Worm (Caenorhabditis elegans): ENCODE data around the gene sru-29.
A peak's percentile ranks its signal among the peaks of the same experiment; 100 is the strongest.

sru-29 gene

ce11 chrV:9843376-9843916 lies 32.2 kb downstream of the sru-29 start, which contains the start of gene sru-8:
Gene sru-8, plus strand, starts transcription at chrV:9843866.
- TF ChIP-seq fos-1 (tag; optimal IDR thresholded peaks at IDR 0.05) (no peak), daf-12 (tag; optimal IDR thresholded peaks at IDR 0.05) (no peak), unc-62 (GFP tag; optimal IDR thresholded peaks at IDR 0.05 in 1 of 2) (peak in 1 of 2 experiments; percentile 91), unc-62 (tag; optimal IDR thresholded peaks at IDR 0.05) (no peak), egl-43 (GFP tag; IDR thresholded peaks at IDR 0.05) (no peak)

ce11 chrV:9848576-9848975 lies 37.3 kb downstream of the sru-29 start:
- TF ChIP-seq unc-62 (GFP tag; optimal IDR thresholded peaks at IDR 0.05 in 1 of 2) (peak in 1 of 2 experiments; percentile 92), unc-62 (tag; optimal IDR thresholded peaks at IDR 0.05) (no peak), madf-9 (GFP tag; conservative IDR thresholded peaks at IDR 0.05) (no peak)

ce11 chrV:9853801-9854200 lies 42.5 kb downstream of the sru-29 start:
- peak in 1 of 2 experiments; percentile 32 for TF ChIP-seq lsy-2 (tag; optimal IDR thresholded peaks at IDR 0.05)
- peak; percentile 43 for TF ChIP-seq hlh-30 (tag; optimal IDR thresholded peaks at IDR 0.05; ENCODE audit: insufficient read depth)
- TF ChIP-seq fos-1 (tag; optimal IDR thresholded peaks at IDR 0.05): no peak

ce11 chrV:9855920-9856852 lies 44.9 kb downstream of the sru-29 start:
- no peak for TF ChIP-seq vab-7 (GFP tag; IDR thresholded peaks at IDR 0.05)
- peak in 1 of 2 experiments; percentile 87 for TF ChIP-seq unc-62 (GFP tag; optimal IDR thresholded peaks at IDR 0.05 in 1 of 2)
- no peak for TF ChIP-seq unc-62 (tag; optimal IDR thresholded peaks at IDR 0.05)
- TF ChIP-seq hlh-30 (tag; optimal IDR thresholded peaks at IDR 0.05; ENCODE audit: insufficient read depth): no peak
- peak in 1 of 2 experiments; percentile 5 for TF ChIP-seq lsy-2 (tag; optimal IDR thresholded peaks at IDR 0.05)
- no peak for TF ChIP-seq nhr-41 (GFP tag; IDR thresholded peaks at IDR 0.05)
- no peak for TF ChIP-seq lin-15B (tag; optimal IDR thresholded peaks at IDR 0.05)
- peak; percentile 55 for TF ChIP-seq mes-2 (tag; optimal IDR thresholded peaks at IDR 0.05; ENCODE audit: poor library complexity, severe bottlenecking)
- no peak for TF ChIP-seq ceh-32 (tag; optimal IDR thresholded peaks at IDR 0.05; ENCODE audit: poor library complexity)
- TF ChIP-seq dpl-1 (GFP tag; optimal IDR thresholded peaks at IDR 0.05): peak; percentile 46
- peak; percentile 48 for TF ChIP-seq hlh-11 (tag; optimal IDR thresholded peaks at IDR 0.05)
- no peak for TF ChIP-seq Y5F2A.4 (GFP tag; optimal IDR thresholded peaks at IDR 0.05)
- TF ChIP-seq zip-11 (GFP tag; IDR thresholded peaks at IDR 0.05): no peak
- no peak for TF ChIP-seq cey-2 (tag; optimal IDR thresholded peaks at IDR 0.05; ENCODE audit: borderline replicate concordance, insufficient read depth)
- TF ChIP-seq nhr-237 (tag; optimal IDR thresholded peaks at IDR 0.05): no peak
- TF ChIP-seq mdl-1 (tag; optimal IDR thresholded peaks at IDR 0.05): peak in 1 of 2 experiments; percentile 24
- peak; percentile 41; the same call in 1 of the 2 replicates for TF ChIP-seq ceh-44 (GFP tag; IDR thresholded peaks at IDR 0.05)
- peak; percentile 13 for TF ChIP-seq dve-1 (tag; optimal IDR thresholded peaks at IDR 0.05; ENCODE audit: insufficient read depth)
- peak; percentile 64 for TF ChIP-seq hmg-1.1 (GFP tag; IDR thresholded peaks at IDR 0.05)
- TF ChIP-seq nhr-28 (tag; optimal IDR thresholded peaks at IDR 0.05): peak; percentile 45
- peak; percentile 18 for TF ChIP-seq mxl-3 (GFP tag; optimal IDR thresholded peaks at IDR 0.05)
- no peak for TF ChIP-seq mxl-2 (GFP tag; conservative IDR thresholded peaks at IDR 0.05)
- TF ChIP-seq arid-1 (GFP tag; conservative IDR thresholded peaks at IDR 0.05): 0 out of 2 replicates have a peak, but pooled peaks have one; percentile 34
- TF ChIP-seq aha-1 (tag): peak; percentile 97
- peak; percentile 21 for TF ChIP-seq spr-1 (tag; optimal IDR thresholded peaks at IDR 0.05)
- TF ChIP-seq lin-38 (GFP tag; IDR thresholded peaks at IDR 0.05): peak; percentile 68
- no peak for TF ChIP-seq nhr-102 (tag; optimal IDR thresholded peaks at IDR 0.05)
- no peak for TF ChIP-seq dmd-8 (GFP tag; IDR thresholded peaks at IDR 0.05)
